Fruit fly (Drosophila melanogaster) whole organism, adult: ENCODE measurements around the gene CG42811.
A peak's percentile ranks its signal among the peaks of the same experiment; 100 is the strongest.

Experiments
- CG11617 ChIP-seq: fragments of 200-800 bp; sonication (Bioruptor generic); optimal IDR thresholded peaks from 2 replicates; lab custom pipeline; 2017; ENCODE audit warnings: mild to moderate bottlenecking, missing biosample characterization, missing genetic modification reagents, missing genetic modification characterization
- CG12768 ChIP-seq: fragments of 200-800 bp; sonication (Bioruptor generic); optimal IDR thresholded peaks from 2 replicates; lab custom pipeline; 2017; ENCODE audit warnings: missing biosample characterization, missing genetic modification characterization, mild to moderate bottlenecking, moderate library complexity, missing genetic modification reagents
- CG14711 ChIP-seq: fragments of 200-800 bp; sonication (Bioruptor generic); optimal IDR thresholded peaks from 2 replicates; lab custom pipeline; 2018; ENCODE audit warnings: missing biosample characterization, mild to moderate bottlenecking, missing genetic modification characterization, moderate library complexity
- CG1620 ChIP-seq: fragments of 200-800 bp; sonication (Bioruptor generic); optimal IDR thresholded peaks from 2 replicates; lab custom pipeline; 2016; ENCODE audit warnings: missing biosample characterization, missing genetic modification characterization
- CG33017 ChIP-seq: fragments of 200-800 bp; sonication (Bioruptor generic); optimal IDR thresholded peaks from 2 replicates; lab custom pipeline; 2018; ENCODE audit warnings: missing biosample characterization, mild to moderate bottlenecking, missing genetic modification characterization, moderate library complexity
- CG5204 ChIP-seq: fragments of 200-800 bp; sonication (Bioruptor generic); optimal IDR thresholded peaks from 2 replicates; lab custom pipeline; 2016; ENCODE audit warnings: missing biosample characterization, missing genetic modification characterization
- CG7045 ChIP-seq: fragments of 200-800 bp; sonication (Bioruptor generic); optimal IDR thresholded peaks from 2 replicates; lab custom pipeline; 2017; ENCODE audit warnings: missing biosample characterization, mild to moderate bottlenecking, missing genetic modification characterization
- CG7101 ChIP-seq: fragments of 200-800 bp; sonication (Bioruptor generic); optimal IDR thresholded peaks from 2 replicates; lab custom pipeline; 2018; ENCODE audit warnings: missing biosample characterization, mild to moderate bottlenecking, missing genetic modification characterization, moderate library complexity
- Clk ChIP-seq: fragments of 200-800 bp; sonication (Bioruptor generic); optimal IDR thresholded peaks from 2 replicates; lab custom pipeline; 2017; ENCODE audit warnings: missing biosample characterization, missing genetic modification characterization
- Crg-1 ChIP-seq: fragments of 200-800 bp; sonication (Bioruptor generic); optimal IDR thresholded peaks from 2 replicates; lab custom pipeline; 2016; ENCODE audit warnings: missing biosample characterization, missing genetic modification characterization
- Hr96 ChIP-seq: fragments of 200-800 bp; sonication (Bioruptor generic); optimal IDR thresholded peaks from 2 replicates; lab custom pipeline; 2016; ENCODE audit warnings: missing biosample characterization, missing genetic modification characterization
- Mnt ChIP-seq: fragments of 200-800 bp; sonication (Bioruptor generic); optimal IDR thresholded peaks from 2 replicates; lab custom pipeline; 2016; ENCODE audit warnings: missing biosample characterization, mild to moderate bottlenecking, missing genetic modification characterization
- bab1 ChIP-seq: fragments of 200-800 bp; sonication (Bioruptor generic); optimal IDR thresholded peaks from 3 replicates; lab custom pipeline; 2019; ENCODE audit warnings: missing biosample characterization, mild to moderate bottlenecking, missing genetic modification characterization, moderate library complexity
- cic ChIP-seq: fragments of 200-800 bp; sonication (Bioruptor generic); optimal IDR thresholded peaks from 2 replicates; lab custom pipeline; 2017; ENCODE audit warnings: missing biosample characterization, mild to moderate bottlenecking, missing genetic modification characterization, moderate library complexity
- cnc ChIP-seq, 2 experiments: fragments of >200 bp; optimal IDR thresholded peaks; 2 replicates each; lab custom pipeline; 2017
- kay ChIP-seq: fragments of 200-800 bp; sonication (Bioruptor generic); peaks from one replicate; lab custom pipeline; 2016; ENCODE audit warnings: missing biosample characterization, missing genetic modification characterization, borderline replicate concordance
- ovo ChIP-seq: fragments of 200-800 bp; sonication (Bioruptor generic); optimal IDR thresholded peaks from 2 replicates; lab custom pipeline; 2016; ENCODE audit warnings: missing biosample characterization, missing genetic modification characterization
- pad ChIP-seq: fragments of 200-800 bp; sonication (Bioruptor generic); optimal IDR thresholded peaks from 3 replicates; lab custom pipeline; 2017; ENCODE audit warnings: missing biosample characterization, missing genetic modification characterization, mild to moderate bottlenecking, moderate library complexity, missing genetic modification reagents
- tj ChIP-seq: fragments of 200-800 bp; sonication (Bioruptor generic); optimal IDR thresholded peaks from 3 replicates; lab custom pipeline; 2017; ENCODE audit warnings: missing biosample characterization, mild to moderate bottlenecking, missing genetic modification characterization, moderate library complexity
- toe ChIP-seq: fragments of 200-800 bp; sonication (Bioruptor generic); optimal IDR thresholded peaks from 2 replicates; lab custom pipeline; 2016; ENCODE audit warnings: missing biosample characterization, missing genetic modification characterization

The CG42811 gene

dm6 chr3R:24333182-24333808, 33.7 kb downstream of the CG42811 start, which contains the start of the genes Rrp5 and Dis3:
TSS of gene Rrp5 (minus strand) at chr3R:24333316.
TSS of gene Dis3 (plus strand) at chr3R:24333433.
- TF ChIP-seq pad = peak; percentile 11
- no peak for TF ChIP-seq cnc (optimal IDR thresholded peaks at IDR 0.05; lab: Kevin White, UChicago)
- no peak for TF ChIP-seq CG5204 (GFP tag; lab: Kevin White, UChicago)
- TF ChIP-seq bab1 (GFP tag; lab: Kevin White, UChicago) = peak; percentile 4
- TF ChIP-seq cic (GFP tag; lab: Kevin White, UChicago) = peak; percentile 30
- peak; percentile 99 for TF ChIP-seq Mnt (GFP tag; lab: Kevin White, UChicago)
- TF ChIP-seq Clk = no peak
- TF ChIP-seq ovo (GFP tag; lab: Kevin White, UChicago) = peak; percentile 16
- peak; percentile 20 for TF ChIP-seq CG1620 (GFP tag; lab: Kevin White, UChicago)
- TF ChIP-seq tj (GFP tag; lab: Kevin White, UChicago) = no peak
- peak; percentile 15 for TF ChIP-seq CG11617 (GFP tag; lab: Kevin White, UChicago)

dm6 chr3R:24320342-24320711, 46.7 kb downstream of the CG42811 start:
- peak; percentile 42 for TF ChIP-seq Mnt (GFP tag; lab: Kevin White, UChicago)
- no peak for TF ChIP-seq pad
- peak; percentile 5 for TF ChIP-seq CG12768 (GFP tag; lab: Kevin White, UChicago)

- no peak for TF ChIP-seq Clk
- TF ChIP-seq CG33017 (tag; lab: Kevin White, UChicago) = no peak
- TF ChIP-seq CG12768 (GFP tag; lab: Kevin White, UChicago) = peak; percentile 39
- TF ChIP-seq cic (GFP tag; lab: Kevin White, UChicago) = no peak
- TF ChIP-seq cnc (optimal IDR thresholded peaks at IDR 0.05; lab: Kevin White, UChicago) = no peak
- TF ChIP-seq CG14711 = no peak
- no peak for TF ChIP-seq CG1620 (GFP tag; lab: Kevin White, UChicago)
- no peak for TF ChIP-seq Hr96 (GFP tag; lab: Kevin White, UChicago)
- no peak for TF ChIP-seq toe (GFP tag; lab: Kevin White, UChicago)
- TF ChIP-seq kay = peak; percentile 97
- no peak for TF ChIP-seq CG5204 (GFP tag; lab: Kevin White, UChicago)
- no peak for TF ChIP-seq ovo (GFP tag; lab: Kevin White, UChicago)
- TF ChIP-seq pad = no peak
- TF ChIP-seq CG7045 (GFP tag; lab: Kevin White, UChicago) = no peak
- no peak for TF ChIP-seq CG7101 (tag; lab: Kevin White, UChicago)
- TF ChIP-seq bab1 (GFP tag; lab: Kevin White, UChicago) = no peak
- TF ChIP-seq CG11617 (GFP tag; lab: Kevin White, UChicago) = no peak
- no peak for TF ChIP-seq Crg-1 (GFP tag; lab: Kevin White, UChicago)
- TF ChIP-seq Mnt (GFP tag; lab: Kevin White, UChicago) = peak; percentile 70
- peak; percentile 58 for TF ChIP-seq tj (GFP tag; lab: Kevin White, UChicago)
Observed at dm6 chr3R:24319632-24320341, 47.2 kb downstream of the CG42811 start.

dm6 chr3R:24319083-24319381, 48.0 kb downstream of the CG42811 start:
- TF ChIP-seq CG14711 (no peak), toe (GFP tag; lab: Kevin White, UChicago) (no peak), cnc (optimal IDR thresholded peaks at IDR 0.05; lab: Kevin White, UChicago) (no peak), pad (no peak), Clk (no peak), Crg-1 (GFP tag; lab: Kevin White, UChicago) (no peak), CG33017 (tag; lab: Kevin White, UChicago) (no peak), kay (no peak), Mnt (GFP tag; lab: Kevin White, UChicago) (no peak), cic (GFP tag; lab: Kevin White, UChicago) (no peak), ovo (GFP tag; lab: Kevin White, UChicago) (no peak), tj (GFP tag; lab: Kevin White, UChicago) (no peak), bab1 (GFP tag; lab: Kevin White, UChicago) (no peak), Hr96 (GFP tag; lab: Kevin White, UChicago) (no peak), CG5204 (GFP tag; lab: Kevin White, UChicago) (no peak)

dm6 chr3R:24318217-24319082, 48.6 kb downstream of the CG42811 start, which contains the start of the genes Nab2 and BRWD3:
TSS of gene Nab2 (minus strand) at chr3R:24318419.
TSS of gene BRWD3 (plus strand) at chr3R:24319000.
- TF ChIP-seq bab1 (GFP tag; lab: Kevin White, UChicago) = peak; percentile 16
- peak; percentile 43 for TF ChIP-seq CG1620 (GFP tag; lab: Kevin White, UChicago)
- peak; percentile 52 for TF ChIP-seq CG7045 (GFP tag; lab: Kevin White, UChicago)
- peak; percentile 20 for TF ChIP-seq Mnt (GFP tag; lab: Kevin White, UChicago)
- TF ChIP-seq CG7101 (tag; lab: Kevin White, UChicago) = peak; percentile 62
- TF ChIP-seq cic (GFP tag; lab: Kevin White, UChicago) = no peak
- TF ChIP-seq Crg-1 (GFP tag; lab: Kevin White, UChicago) = no peak
- TF ChIP-seq Hr96 (GFP tag; lab: Kevin White, UChicago) = peak; percentile 9
- no peak for TF ChIP-seq pad
- peak; percentile 87 for TF ChIP-seq kay
- TF ChIP-seq CG14711 = no peak
- peak; percentile 43 for TF ChIP-seq tj (GFP tag; lab: Kevin White, UChicago)
- TF ChIP-seq CG12768 (GFP tag; lab: Kevin White, UChicago) = peak; percentile 37
- TF ChIP-seq CG11617 (GFP tag; lab: Kevin White, UChicago) = peak; percentile 46
- TF ChIP-seq toe (GFP tag; lab: Kevin White, UChicago) = peak; percentile 79
